Worm (Caenorhabditis elegans) whole organism, L4/young adult: ENCODE data around the gene cdh-8.

ENCODE experiments used
- W03F9.2 ChIP-seq: fragments of 150-350 bp; optimal IDR thresholded peaks from 2 replicates; lab custom pipeline; 2014; ENCODE audit warnings: missing biosample characterization, missing genetic modification characterization
- dao-5 ChIP-seq: sonication (generic microtip); optimal IDR thresholded peaks from 2 replicates; lab custom pipeline; 2016; ENCODE audit warnings: missing genotype, missing genetic modification characterization, moderate library complexity, missing compliant biosample characterization
- him-1 ChIP-seq: sonication (generic microtip); optimal IDR thresholded peaks from 2 replicates; lab custom pipeline; 2016; ENCODE audit warnings: missing genotype, missing genetic modification reagents, missing genetic modification characterization, missing compliant biosample characterization

Gene cdh-8

DNA sequence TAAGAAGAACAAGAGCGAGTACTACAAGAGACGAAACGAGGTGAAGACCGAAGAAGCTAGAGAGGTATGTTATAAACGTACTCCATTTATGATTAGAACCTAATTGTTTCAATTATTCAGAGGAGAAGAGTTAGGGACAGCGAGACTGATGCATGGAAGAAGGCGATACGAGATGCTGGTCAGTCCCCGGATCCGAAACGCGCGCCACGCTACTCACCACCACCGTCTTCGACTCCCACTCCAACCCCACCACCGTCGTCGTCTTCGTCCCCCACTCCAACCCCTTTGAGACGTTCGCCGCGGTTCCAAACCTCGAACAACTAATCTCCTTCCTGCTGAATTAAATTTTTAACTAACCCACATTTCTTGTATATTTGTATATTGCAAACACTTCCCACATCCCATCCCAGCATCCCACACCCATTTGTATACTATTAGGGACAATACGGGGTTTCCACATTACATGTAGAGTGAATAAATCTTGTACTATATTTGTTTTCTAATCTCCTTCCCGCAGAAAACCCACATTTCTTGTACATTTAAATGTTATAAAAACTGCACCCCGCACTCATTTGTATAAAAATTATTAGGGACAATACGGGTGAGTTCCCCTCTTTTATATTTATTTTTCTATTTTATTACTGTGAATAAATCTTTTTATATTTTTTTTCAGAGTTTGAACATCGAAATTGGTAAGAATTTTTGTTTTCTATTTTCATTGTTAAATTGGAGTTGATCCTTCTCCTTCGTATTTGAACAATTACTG, 47.9 kb downstream of the cdh-8 start:
- no peak for TF ChIP-seq W03F9.2 (tag; lab: Kevin White, UChicago)
- TF ChIP-seq dao-5 (tag; lab: Kevin White, UChicago): no peak
- no peak for TF ChIP-seq him-1 (tag; lab: Kevin White, UChicago)

DNA sequence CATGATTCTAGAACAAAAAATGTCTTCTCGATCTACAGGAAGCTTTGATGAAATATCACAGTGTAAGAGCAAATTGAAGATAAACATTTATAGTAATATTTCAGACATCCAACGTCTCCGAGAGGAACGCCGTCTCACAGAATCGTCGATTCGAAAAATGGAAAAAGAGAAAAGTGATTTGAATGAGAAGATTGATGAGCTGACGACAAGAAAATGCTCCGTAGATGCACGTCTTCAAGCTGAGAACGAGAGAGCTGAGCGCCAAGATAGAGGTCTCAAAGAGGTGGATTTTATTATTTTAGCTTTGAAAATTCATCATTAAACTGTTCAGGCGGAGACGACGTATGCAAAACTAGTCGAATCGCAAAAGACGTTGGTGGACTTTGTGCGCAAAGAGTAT, 48.5 kb downstream of the cdh-8 start, which contains the start of gene ssna-1:
Gene ssna-1 (plus strand): TSS at position 12 of the 400 bp plus-strand sequence.
- no peak for TF ChIP-seq W03F9.2 (tag; lab: Kevin White, UChicago)
- TF ChIP-seq him-1 (tag; lab: Kevin White, UChicago): no peak
- TF ChIP-seq dao-5 (tag; lab: Kevin White, UChicago): no peak

DNA sequence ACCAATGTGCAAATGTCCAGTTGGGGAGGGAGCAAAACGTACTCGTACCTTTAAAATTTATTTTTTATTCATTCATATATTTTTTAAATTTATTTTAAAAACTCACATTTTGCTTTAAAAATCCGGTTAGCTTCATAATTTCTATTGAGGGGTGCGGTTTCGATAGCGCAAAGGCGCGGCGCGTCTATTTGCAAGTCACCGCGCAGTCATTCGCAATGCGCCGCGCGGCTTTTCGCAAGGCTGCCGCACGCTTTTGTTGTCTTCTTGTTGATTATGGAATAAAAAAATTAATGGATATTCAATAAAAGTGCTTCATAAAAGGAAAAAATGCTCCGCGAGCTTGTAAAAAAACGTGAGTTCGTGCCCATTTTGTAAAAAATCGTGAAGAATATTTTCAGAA, 50.7 kb downstream of the cdh-8 start, which contains the start of the genes ears-2 and uncp-18:
Gene ears-2 (minus strand): TSS at position 190 of the 400 bp plus-strand sequence.
Gene uncp-18 (plus strand): TSS at position 282 of the 400 bp plus-strand sequence.
- TF ChIP-seq him-1 (tag; lab: Kevin White, UChicago): peak; percentile 65
- TF ChIP-seq W03F9.2 (tag; lab: Kevin White, UChicago): peak; percentile 96
- peak; percentile 69 for TF ChIP-seq dao-5 (tag; lab: Kevin White, UChicago)

DNA sequence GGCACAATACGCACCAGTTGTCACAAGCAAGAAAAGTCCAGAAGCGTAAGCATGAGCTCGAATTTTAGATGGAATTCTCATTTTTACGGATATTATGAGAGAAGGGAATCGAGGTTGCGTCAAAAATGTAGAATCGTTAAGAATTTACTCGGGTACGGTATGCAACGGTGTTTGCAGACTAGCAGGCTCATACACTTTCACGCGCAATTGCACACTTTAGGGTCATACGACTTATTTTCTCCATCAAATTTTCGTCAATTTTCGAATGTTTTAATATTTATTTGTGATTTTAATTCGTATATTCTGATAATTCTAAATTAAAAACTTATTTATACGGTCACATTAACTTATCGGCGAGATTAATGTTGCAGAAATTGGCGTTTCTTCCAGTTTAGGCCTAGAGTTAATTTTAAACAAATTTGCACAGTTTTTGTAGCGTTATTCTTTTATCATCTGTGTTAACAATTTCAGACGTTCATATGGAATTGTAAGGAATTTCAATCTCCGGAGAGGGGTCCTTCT, 53.9 kb downstream of the cdh-8 start, which contains the start of the genes T07A9.15 and nog-1:
Gene T07A9.15 (minus strand): TSS at position 138 of the 522 bp plus-strand sequence.
Gene nog-1 (plus strand): TSS at position 472 of the 522 bp plus-strand sequence.
- TF ChIP-seq W03F9.2 (tag; lab: Kevin White, UChicago) (peak; percentile 68), him-1 (tag; lab: Kevin White, UChicago) (no peak)

DNA sequence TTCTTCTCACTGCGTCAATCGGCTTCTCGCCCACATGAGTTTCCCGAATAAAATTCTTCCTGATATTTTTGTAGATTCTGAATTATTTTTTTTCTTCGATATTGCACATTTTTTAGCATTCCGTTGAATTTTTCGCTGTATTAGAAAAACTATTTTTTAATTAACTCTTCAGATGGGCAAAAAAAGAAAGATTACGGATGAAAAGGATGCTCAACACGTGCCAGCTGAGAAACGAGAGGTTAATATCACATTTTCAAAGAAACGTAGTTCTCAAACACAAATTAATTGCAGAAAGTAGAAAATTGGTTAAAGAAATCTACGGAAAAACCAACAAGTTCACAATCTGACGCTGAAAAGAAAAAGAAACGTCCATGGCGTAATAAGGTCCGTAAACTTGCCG, 56.8 kb downstream of the cdh-8 start, which contains the start of gene rrp-8:
Gene rrp-8 (plus strand): TSS at position 173 of the 400 bp plus-strand sequence.
- no peak for TF ChIP-seq W03F9.2 (tag; lab: Kevin White, UChicago)
- TF ChIP-seq dao-5 (tag; lab: Kevin White, UChicago): no peak
- no peak for TF ChIP-seq him-1 (tag; lab: Kevin White, UChicago)

DNA sequence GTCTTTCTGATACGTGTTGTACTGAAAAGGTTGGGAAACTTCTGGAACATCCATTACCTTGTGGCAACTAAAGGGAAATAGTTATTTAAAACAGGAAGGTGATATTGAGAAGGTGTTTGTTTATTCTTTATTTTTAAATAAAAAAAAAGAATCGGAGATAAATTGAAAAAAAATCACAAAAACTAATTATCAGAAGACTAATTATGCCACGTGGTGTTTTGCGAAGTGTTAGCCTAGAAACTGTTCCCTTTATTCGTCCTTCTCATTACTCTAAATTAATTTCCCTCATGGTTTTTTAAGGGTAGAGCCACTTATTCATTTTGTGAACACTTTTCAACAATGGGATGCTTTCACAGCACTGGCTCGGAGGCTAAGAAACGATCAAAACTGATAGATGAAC, 61.8 kb downstream of the cdh-8 start, which contains the start of gene gpa-4:
Gene gpa-4 (plus strand): TSS at position 301 of the 400 bp plus-strand sequence.
- TF ChIP-seq W03F9.2 (tag; lab: Kevin White, UChicago) (no peak), him-1 (tag; lab: Kevin White, UChicago) (no peak), dao-5 (tag; lab: Kevin White, UChicago) (no peak)

DNA sequence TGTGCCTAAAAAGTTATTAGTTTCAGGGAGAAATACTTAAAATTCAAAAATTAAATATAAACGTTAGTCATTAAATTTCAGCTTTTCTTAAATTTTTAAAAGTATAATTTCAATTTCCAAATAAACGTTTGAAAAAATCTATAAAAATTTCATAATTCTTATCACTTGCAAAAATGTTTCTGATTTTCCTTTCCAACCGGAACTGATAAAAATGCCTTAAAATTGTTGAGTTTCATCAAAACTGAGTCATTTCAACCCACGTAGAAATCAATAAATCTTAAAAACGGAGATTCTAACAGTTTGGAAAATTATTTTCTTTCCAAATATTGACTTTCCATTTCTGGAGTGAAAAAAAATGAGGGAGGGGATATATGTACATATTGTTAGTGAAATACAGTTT, 69.3 kb downstream of the cdh-8 start:
- TF ChIP-seq W03F9.2 (tag; lab: Kevin White, UChicago): no peak
- no peak for TF ChIP-seq dao-5 (tag; lab: Kevin White, UChicago)
- TF ChIP-seq him-1 (tag; lab: Kevin White, UChicago): no peak
